Worm (Caenorhabditis elegans): ENCODE data around the gene D1054.10.

The D1054.10 gene

DNA sequence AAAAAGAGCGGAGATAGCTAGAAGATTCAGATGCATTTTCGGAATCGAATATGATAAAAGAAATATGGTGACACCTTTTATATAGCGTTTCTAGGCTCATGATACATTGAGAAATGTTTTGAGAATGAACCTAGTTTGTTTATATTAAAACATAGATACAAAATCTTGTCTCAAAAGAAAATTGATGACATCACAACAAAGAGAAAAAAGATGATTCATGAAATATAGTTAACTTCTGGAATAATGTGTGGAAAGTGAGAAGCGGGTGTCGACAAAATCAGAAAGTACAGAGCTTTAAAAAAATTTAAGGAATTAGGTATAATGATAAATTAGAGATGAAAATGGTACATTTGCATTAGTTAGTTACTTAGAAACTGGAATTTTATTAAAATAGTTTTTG is at the start of gene D1054.10:
Gene D1054.10, minus strand, starts transcription at position 101 of the 400 bp plus-strand sequence.
- TF ChIP-seq flt-1 (GFP tag; IDR thresholded peaks at IDR 0.05) (no peak), ztf-29 (GFP tag; IDR thresholded peaks at IDR 0.05) (no peak), ref-1 (GFP tag; conservative IDR thresholded peaks at IDR 0.05) (no peak), klf-2 (GFP tag; conservative IDR thresholded peaks at IDR 0.05) (no peak), T22C8.4 (GFP tag; IDR thresholded peaks at IDR 0.05) (no peak), tab-1 (GFP tag; IDR thresholded peaks at IDR 0.05) (no peak), ztf-23 (GFP tag; IDR thresholded peaks at IDR 0.05) (no peak), cog-1 (tag; optimal IDR thresholded peaks at IDR 0.05) (no peak), med-1 (GFP tag; optimal IDR thresholded peaks at IDR 0.05; ENCODE audit: insufficient read depth) (no peak)

DNA sequence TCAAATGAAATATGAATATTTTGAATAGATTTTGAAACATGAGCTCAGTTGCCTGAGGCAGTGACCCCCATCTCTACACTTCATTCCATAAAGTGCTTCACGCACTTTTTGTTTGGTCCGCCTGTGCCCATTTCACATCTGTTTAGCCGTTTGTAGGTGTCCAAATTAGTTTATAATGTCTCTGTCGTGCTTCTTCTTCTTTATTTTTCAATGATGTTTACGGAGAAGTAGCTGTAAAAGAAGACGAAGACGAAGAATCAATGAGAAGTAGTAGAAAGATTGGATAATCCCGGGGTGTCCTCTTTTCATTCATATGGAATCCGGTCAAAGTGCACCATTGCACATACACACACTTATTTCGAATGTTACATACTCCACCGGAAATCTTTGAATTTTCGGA is 46.7 kb upstream of the D1054.10 start:
- TF ChIP-seq ztf-23 (GFP tag; IDR thresholded peaks at IDR 0.05) (no peak), ztf-29 (GFP tag; IDR thresholded peaks at IDR 0.05) (no peak), klf-2 (GFP tag; conservative IDR thresholded peaks at IDR 0.05) (no peak), T22C8.4 (GFP tag; IDR thresholded peaks at IDR 0.05) (no peak), cog-1 (tag; optimal IDR thresholded peaks at IDR 0.05) (no peak), tab-1 (GFP tag; IDR thresholded peaks at IDR 0.05) (no peak), flt-1 (GFP tag; IDR thresholded peaks at IDR 0.05) (no peak), med-1 (GFP tag; optimal IDR thresholded peaks at IDR 0.05; ENCODE audit: insufficient read depth) (no peak), ref-1 (GFP tag; conservative IDR thresholded peaks at IDR 0.05) (no peak)

DNA sequence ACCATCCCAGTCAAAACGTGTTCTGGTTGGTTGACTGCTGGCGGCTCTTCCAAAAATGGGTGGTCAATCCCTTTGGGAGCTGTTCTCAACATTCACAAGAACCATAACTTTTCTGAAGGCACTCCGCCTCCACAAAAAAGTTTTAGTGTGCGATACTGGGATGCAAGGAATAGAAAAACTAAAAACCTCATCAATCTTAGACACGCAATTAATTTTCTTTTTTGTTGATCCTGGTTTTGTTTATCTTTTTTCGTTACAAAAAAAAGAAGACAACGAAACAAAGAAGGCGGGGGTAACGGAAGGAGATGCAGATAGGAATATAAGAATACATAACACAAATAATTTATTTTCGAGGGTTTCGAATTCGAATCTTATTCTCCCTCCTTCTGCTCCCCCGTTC is 45.5 kb upstream of the D1054.10 start:
- TF ChIP-seq klf-2 (GFP tag; conservative IDR thresholded peaks at IDR 0.05) (no peak), ztf-29 (GFP tag; IDR thresholded peaks at IDR 0.05) (no peak), tab-1 (GFP tag; IDR thresholded peaks at IDR 0.05) (no peak)

DNA sequence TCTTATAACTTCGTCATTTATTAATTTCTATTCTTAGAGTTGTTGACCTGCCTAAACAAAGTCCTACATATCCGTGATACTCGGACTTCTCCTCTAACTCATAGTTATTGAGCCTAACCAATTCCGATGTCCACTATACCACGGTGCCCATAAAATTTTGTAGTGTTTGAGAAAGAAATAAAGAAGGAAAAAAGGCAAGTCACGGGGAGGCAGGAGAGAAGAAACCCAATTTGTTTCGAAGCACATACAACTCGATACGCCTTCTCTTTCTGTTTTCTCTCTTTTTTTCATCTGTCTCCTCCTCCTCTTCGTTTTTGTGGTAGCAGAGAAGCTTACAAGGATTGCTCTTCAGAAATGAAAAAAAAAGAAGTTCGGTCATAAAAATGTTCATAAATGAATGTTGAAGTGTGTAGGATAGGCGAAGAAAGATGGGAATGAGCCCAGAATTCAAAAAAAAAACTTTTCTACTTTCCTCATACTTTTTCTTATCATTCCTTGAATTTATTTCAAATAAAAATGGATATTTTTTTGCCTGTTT is 42.1 kb upstream of the D1054.10 start:
- TF ChIP-seq med-1 (GFP tag; optimal IDR thresholded peaks at IDR 0.05; ENCODE audit: insufficient read depth) (no peak), tab-1 (GFP tag; IDR thresholded peaks at IDR 0.05) (no peak), T22C8.4 (GFP tag; IDR thresholded peaks at IDR 0.05) (no peak), ref-1 (GFP tag; conservative IDR thresholded peaks at IDR 0.05) (no peak), cog-1 (tag; optimal IDR thresholded peaks at IDR 0.05) (no peak), flt-1 (GFP tag; IDR thresholded peaks at IDR 0.05) (no peak), ztf-29 (GFP tag; IDR thresholded peaks at IDR 0.05) (no peak), ztf-23 (GFP tag; IDR thresholded peaks at IDR 0.05) (no peak), klf-2 (GFP tag; conservative IDR thresholded peaks at IDR 0.05) (no peak)

DNA sequence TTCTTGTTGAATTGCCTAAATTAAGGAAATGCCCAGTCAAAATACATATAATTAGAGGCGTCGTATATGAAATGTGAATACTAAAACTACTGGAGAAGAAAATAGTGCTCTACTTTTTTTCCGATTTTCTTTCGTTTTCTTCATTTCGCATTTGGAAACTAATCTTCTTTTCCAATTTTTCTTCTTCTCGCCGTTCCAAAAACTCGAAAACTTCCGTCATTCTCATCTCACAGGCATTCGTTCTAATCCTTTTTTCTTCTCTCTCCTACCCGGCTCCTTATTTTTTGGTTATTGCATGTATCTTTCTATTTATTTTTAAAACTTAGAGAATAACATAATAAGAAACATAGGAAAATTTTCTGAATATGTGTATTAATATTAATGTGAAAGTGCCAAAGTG is 40.2 kb upstream of the D1054.10 start:
- TF ChIP-seq ztf-29 (GFP tag; IDR thresholded peaks at IDR 0.05) (no peak), T22C8.4 (GFP tag; IDR thresholded peaks at IDR 0.05) (no peak), med-1 (GFP tag; optimal IDR thresholded peaks at IDR 0.05; ENCODE audit: insufficient read depth) (no peak), tab-1 (GFP tag; IDR thresholded peaks at IDR 0.05) (no peak), klf-2 (GFP tag; conservative IDR thresholded peaks at IDR 0.05) (no peak), ztf-23 (GFP tag; IDR thresholded peaks at IDR 0.05) (no peak), ref-1 (GFP tag; conservative IDR thresholded peaks at IDR 0.05) (no peak)

DNA sequence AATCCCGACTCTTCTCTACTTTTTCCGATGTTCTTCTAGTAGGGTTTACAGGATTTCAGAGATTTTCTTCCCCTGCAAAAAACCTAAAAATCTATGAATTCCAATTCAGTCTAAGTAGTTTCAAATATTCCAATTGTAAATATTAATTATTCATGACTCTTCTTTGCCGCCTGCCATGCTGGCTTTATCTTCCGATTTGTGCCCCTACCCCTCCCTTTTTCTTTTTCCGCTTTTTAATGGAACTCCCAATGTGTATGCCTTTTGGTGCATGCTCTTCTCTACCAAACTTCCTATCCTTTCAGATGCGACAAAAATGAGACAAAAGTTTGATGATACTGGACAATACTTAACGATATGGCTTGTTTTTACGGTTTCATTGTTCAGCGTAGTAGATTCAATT is 32.0 kb upstream of the D1054.10 start, which contains the start of gene nrx-1:
Gene nrx-1, plus strand, starts transcription at position 301 of the 400 bp plus-strand sequence.
- TF ChIP-seq flt-1 (GFP tag; IDR thresholded peaks at IDR 0.05), result no peak
- no peak for TF ChIP-seq ref-1 (GFP tag; conservative IDR thresholded peaks at IDR 0.05)
- TF ChIP-seq tab-1 (GFP tag; IDR thresholded peaks at IDR 0.05), result no peak

DNA sequence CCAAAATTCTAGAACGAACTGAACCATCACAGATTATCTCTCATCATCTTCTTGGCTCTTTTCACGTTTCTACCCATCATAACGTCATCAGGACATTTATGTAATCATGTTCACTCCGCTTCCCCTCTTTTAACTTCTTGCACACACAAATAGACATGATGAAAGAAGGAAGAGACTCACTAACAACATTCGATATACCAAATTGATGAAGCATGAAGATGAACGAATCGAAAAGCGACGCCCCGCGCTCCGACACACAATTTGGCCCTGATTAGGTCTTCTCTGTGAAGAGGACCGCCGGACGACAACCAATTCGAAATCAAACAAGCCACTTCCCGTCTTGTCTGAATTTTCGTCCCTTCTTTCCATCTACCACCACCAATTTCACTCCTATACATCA is 25.8 kb upstream of the D1054.10 start:
- no peak for TF ChIP-seq klf-2 (GFP tag; conservative IDR thresholded peaks at IDR 0.05)
- TF ChIP-seq flt-1 (GFP tag; IDR thresholded peaks at IDR 0.05), result no peak
- no peak for TF ChIP-seq ref-1 (GFP tag; conservative IDR thresholded peaks at IDR 0.05)
- TF ChIP-seq tab-1 (GFP tag; IDR thresholded peaks at IDR 0.05), result no peak
- TF ChIP-seq ztf-29 (GFP tag; IDR thresholded peaks at IDR 0.05), result no peak
- TF ChIP-seq cog-1 (tag; optimal IDR thresholded peaks at IDR 0.05), result no peak
- no peak for TF ChIP-seq T22C8.4 (GFP tag; IDR thresholded peaks at IDR 0.05)
- no peak for TF ChIP-seq med-1 (GFP tag; optimal IDR thresholded peaks at IDR 0.05; ENCODE audit: insufficient read depth)
- TF ChIP-seq ztf-23 (GFP tag; IDR thresholded peaks at IDR 0.05), result no peak

DNA sequence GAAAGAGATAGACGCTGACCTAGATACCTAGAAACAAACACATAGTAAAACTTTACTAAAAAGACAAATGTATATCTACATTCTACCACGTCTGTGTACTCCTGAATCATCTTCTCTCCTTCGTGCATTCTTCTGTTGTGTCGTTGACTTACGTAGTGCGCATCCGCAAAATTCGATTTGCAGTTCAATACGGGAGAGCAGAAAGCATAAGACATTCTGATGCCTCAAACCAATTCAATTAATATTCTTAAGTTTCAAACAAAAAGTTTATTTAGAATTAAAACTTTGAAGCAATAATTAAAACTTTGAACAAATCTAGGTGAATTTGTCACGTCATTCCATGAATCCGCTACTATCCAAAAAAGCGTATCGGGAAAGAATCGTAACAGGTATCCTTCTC is 24.2 kb upstream of the D1054.10 start:
- no peak for TF ChIP-seq klf-2 (GFP tag; conservative IDR thresholded peaks at IDR 0.05)
- TF ChIP-seq ztf-29 (GFP tag; IDR thresholded peaks at IDR 0.05), result no peak

DNA sequence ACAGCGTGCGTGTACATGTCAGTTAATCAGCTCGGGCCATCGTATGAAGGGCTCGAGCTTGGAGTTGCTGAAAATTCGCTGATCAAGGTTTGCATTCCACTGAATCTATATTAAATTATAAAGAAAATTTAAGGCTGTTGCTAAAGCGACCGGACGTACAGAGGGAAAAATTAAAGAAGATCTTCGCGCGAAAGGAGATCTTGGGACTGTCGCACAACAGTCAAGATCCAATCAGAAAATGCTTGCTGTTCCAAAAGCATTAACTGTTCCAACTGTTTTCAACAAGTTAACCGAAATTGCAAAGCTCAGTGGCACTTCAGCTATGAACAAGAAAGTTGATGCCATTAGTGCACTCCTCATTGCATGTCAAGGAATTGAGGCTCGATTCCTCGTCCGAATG is 21.7 kb upstream of the D1054.10 start:
- no peak for TF ChIP-seq tab-1 (GFP tag; IDR thresholded peaks at IDR 0.05)
- TF ChIP-seq T22C8.4 (GFP tag; IDR thresholded peaks at IDR 0.05), result no peak
- TF ChIP-seq ztf-29 (GFP tag; IDR thresholded peaks at IDR 0.05), result no peak
- TF ChIP-seq ztf-23 (GFP tag; IDR thresholded peaks at IDR 0.05), result no peak
- TF ChIP-seq klf-2 (GFP tag; conservative IDR thresholded peaks at IDR 0.05), result no peak
- no peak for TF ChIP-seq ref-1 (GFP tag; conservative IDR thresholded peaks at IDR 0.05)
- no peak for TF ChIP-seq med-1 (GFP tag; optimal IDR thresholded peaks at IDR 0.05; ENCODE audit: insufficient read depth)
- TF ChIP-seq flt-1 (GFP tag; IDR thresholded peaks at IDR 0.05), result no peak
- TF ChIP-seq cog-1 (tag; optimal IDR thresholded peaks at IDR 0.05), result no peak

DNA sequence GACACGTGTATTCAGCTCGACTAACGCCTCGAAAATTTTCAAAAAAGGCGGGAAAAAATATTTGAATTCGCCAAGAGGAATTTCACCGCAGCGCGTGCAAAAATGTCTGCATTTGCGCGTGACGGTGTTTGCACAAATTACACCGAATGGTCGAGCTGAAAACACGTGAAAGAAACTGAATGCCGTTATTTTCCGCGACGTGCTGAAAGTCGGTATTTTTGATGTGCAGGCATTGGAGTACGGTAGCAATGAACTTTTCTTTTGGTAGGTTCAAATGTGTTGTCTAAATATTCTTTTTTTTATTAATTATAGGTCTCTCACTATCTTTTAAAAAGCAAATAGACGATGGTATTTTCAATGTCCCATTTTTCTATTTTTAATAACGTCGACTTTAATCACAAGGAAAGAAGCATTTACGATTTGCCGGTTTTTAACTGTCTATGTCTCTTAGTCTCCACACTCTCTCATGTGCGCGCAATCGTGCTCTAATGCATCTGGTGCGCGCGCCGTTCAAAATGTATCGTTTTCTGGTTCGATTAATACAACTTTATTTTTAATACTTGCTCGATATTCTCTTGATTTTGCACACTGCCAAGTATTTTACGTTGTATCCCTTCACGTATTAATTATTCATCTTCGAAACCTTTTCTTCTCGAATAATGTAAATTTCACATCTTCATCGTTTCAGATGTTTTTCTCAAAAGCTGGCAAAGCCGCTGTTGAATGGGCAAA is 20.9 kb upstream of the D1054.10 start, which contains the start of the genes C29A12.1 and lig-1:
Gene C29A12.1, minus strand, starts transcription at position 63 of the 732 bp plus-strand sequence.
Gene lig-1, plus strand, starts transcription at position 682 of the 732 bp plus-strand sequence.
- no peak for TF ChIP-seq ztf-23 (GFP tag; IDR thresholded peaks at IDR 0.05)
